ENCODE assay signal across 3 fruit fly cellular contexts in the genomic region with DNA sequence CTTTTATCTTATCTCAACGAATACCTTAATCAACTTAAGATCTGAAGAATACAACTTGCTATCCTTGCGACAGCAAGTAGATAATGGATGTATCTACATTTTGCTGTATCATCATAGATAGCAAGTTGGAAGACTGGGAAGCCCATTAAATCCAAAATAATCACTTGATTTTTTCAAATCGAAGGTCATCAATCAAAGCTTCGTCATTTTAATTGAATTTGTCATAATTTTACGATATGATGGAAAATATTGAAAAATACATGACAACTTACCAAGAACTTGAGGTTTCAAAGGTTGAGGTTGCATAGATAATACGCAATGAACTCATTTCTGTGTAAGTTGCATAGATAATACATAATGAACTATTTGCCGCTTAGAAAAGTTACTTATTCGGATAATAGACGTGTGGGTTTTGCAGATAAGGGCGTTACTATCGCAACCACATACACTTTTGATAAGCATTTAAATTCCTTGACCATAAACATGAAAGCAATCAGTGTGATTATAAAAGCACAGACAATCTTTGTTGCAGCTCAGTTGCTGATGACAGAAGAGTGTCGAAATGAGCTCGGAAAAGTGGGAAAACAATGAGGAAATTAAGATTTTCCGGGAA.
TF ChIP-seq lines count a peak whose summit lies in the region.

Gene CG6733, plus strand, starts transcription at position 532 of the 613 bp plus-strand sequence.

- no peak for TF ChIP-seq CTCF in whole organism, embryonic (GFP tag; optimal IDR thresholded peaks at IDR 0.05; lab: Kevin White, UChicago)

TF ChIP-seq in whole organism, adult, 20 proteins besides CTCF, POLR2A, EP300 and RAD21:
- TF ChIP-seq kay (GFP tag; lab: Kevin White, UChicago; ENCODE audit: borderline replicate concordance) (peak; percentile 86), Hr96 (GFP tag; optimal IDR thresholded peaks at IDR 0.05; lab: Kevin White, UChicago) (no peak)
TF ChIP-seq in whole organism, adult: peak in this region for 1.

TF ChIP-seq in whole organism, embryonic, 481 proteins besides CTCF, POLR2A, EP300 and RAD21:
- TF ChIP-seq CG34422 (GFP tag; IDR thresholded peaks at IDR 0.05; lab: Robert Waterston, UW) (no peak), ash1 (GFP tag; optimal IDR thresholded peaks at IDR 0.05; lab: Kevin White, UChicago) (no peak), CG7271 (tag; optimal IDR thresholded peaks at IDR 0.05; lab: Kevin White, UChicago) (no peak), zen2 (GFP tag; IDR thresholded peaks at IDR 0.05; lab: Robert Waterston, UW; ENCODE audit: partially characterized antibody) (no peak), CG8944 (GFP tag; optimal IDR thresholded peaks at IDR 0.05; lab: Kevin White, UChicago) (no peak), CG6254 (GFP tag; optimal IDR thresholded peaks at IDR 0.05; lab: Kevin White, UChicago) (no peak), sd (tag; optimal IDR thresholded peaks at IDR 0.05; lab: Kevin White, UChicago) (peak; percentile 31), Tbp (GFP tag; optimal IDR thresholded peaks at IDR 0.05; lab: Kevin White, UChicago) (no peak), CG9797 (GFP tag; optimal IDR thresholded peaks at IDR 0.05; lab: Kevin White, UChicago) (no peak), grn (GFP tag; optimal IDR thresholded peaks at IDR 0.05; lab: Kevin White, UChicago) (peak; percentile 40), Sry-β (GFP tag; optimal IDR thresholded peaks at IDR 0.05; lab: Kevin White, UChicago) (no peak), lab (GFP tag; optimal IDR thresholded peaks at IDR 0.05; lab: Kevin White, UChicago) (peak; percentile 50), exex (tag; optimal IDR thresholded peaks at IDR 0.05; lab: Kevin White, UChicago) (peak; percentile 68), CG18476 (GFP tag; optimal IDR thresholded peaks at IDR 0.05; lab: Kevin White, UChicago) (no peak), Hr3 (GFP tag; optimal IDR thresholded peaks at IDR 0.05; lab: Kevin White, UChicago) (no peak), gfzf (GFP tag; optimal IDR thresholded peaks at IDR 0.05; lab: Kevin White, UChicago) (no peak), kni (GFP tag; optimal IDR thresholded peaks at IDR 0.05; lab: Kevin White, UChicago) (no peak), Myb (GFP tag; optimal IDR thresholded peaks at IDR 0.05; lab: Kevin White, UChicago) (no peak), sima (GFP tag; optimal IDR thresholded peaks at IDR 0.05; lab: Kevin White, UChicago) (no peak), D19A (tag; optimal IDR thresholded peaks at IDR 0.05; lab: Kevin White, UChicago) (no peak), HLH3B (GFP tag; IDR thresholded peaks at IDR 0.05; lab: Robert Waterston, UW) (no peak), CG18262 (tag; optimal IDR thresholded peaks at IDR 0.05; lab: Kevin White, UChicago) (no peak), pita (GFP tag; optimal IDR thresholded peaks at IDR 0.05; lab: Kevin White, UChicago) (no peak), mirr (GFP tag; optimal IDR thresholded peaks at IDR 0.05; lab: Kevin White, UChicago) (peak; percentile 69), Optix (GFP tag; IDR thresholded peaks at IDR 0.05; lab: Robert Waterston, UW) (no peak), CG10321 (GFP tag; IDR thresholded peaks at IDR 0.05; lab: Robert Waterston, UW) (no peak), sug (tag; optimal IDR thresholded peaks at IDR 0.05; lab: Kevin White, UChicago) (no peak), ro (GFP tag; IDR thresholded peaks at IDR 0.05; lab: Robert Waterston, UW) (no peak), fd102C (GFP tag; optimal IDR thresholded peaks at IDR 0.05; lab: Kevin White, UChicago) (no peak), CG34376 (GFP tag; optimal IDR thresholded peaks at IDR 0.05; lab: Kevin White, UChicago) (peak; percentile 50), gro (GFP tag; optimal IDR thresholded peaks at IDR 0.05; lab: Kevin White, UChicago) (no peak), fd64A (GFP tag; optimal IDR thresholded peaks at IDR 0.05; lab: Kevin White, UChicago) (no peak), al (GFP tag; IDR thresholded peaks at IDR 0.05; lab: Robert Waterston, UW) (no peak), phol (tag; optimal IDR thresholded peaks at IDR 0.05; lab: Kevin White, UChicago) (no peak), CG11695 (GFP tag; IDR thresholded peaks at IDR 0.05; lab: Robert Waterston, UW) (no peak)
TF ChIP-seq in whole organism, embryonic: peak in this region for 6.

TF ChIP-seq in whole organism, wandering third instar larva, 38 proteins besides CTCF, POLR2A, EP300 and RAD21:
- TF ChIP-seq Rel (GFP tag; optimal IDR thresholded peaks at IDR 0.05; lab: Kevin White, UChicago): no peak
- TF ChIP-seq Rel (tag; optimal IDR thresholded peaks at IDR 0.05; lab: Kevin White, UChicago): peak; percentile 26
- no peak for TF ChIP-seq Hr78 (GFP tag; optimal IDR thresholded peaks at IDR 0.05; lab: Kevin White, UChicago)
